Worm (Caenorhabditis elegans) whole organism, midembryonic: Measurements from ENCODE around the gene gldc-1.

ENCODE experiments used
- T22C8.4 ChIP-seq: fragments of 200-800 bp; sonication (Bioruptor generic); IDR thresholded peaks from 2 replicates; pipeline ENCODE4 v1.3.6; 2022; ENCODE audit warnings: missing genetic modification characterization, missing compliant biosample characterization
- med-1 ChIP-seq: sonication (generic microtip); optimal IDR thresholded peaks from 2 replicates; lab custom pipeline; 2017; ENCODE audit warnings: missing genetic modification characterization, mild to moderate bottlenecking, missing compliant biosample characterization, antibody characterized with exemption, missing genetic modification reagents; ENCODE audit not compliant: insufficient read depth

DNA sequence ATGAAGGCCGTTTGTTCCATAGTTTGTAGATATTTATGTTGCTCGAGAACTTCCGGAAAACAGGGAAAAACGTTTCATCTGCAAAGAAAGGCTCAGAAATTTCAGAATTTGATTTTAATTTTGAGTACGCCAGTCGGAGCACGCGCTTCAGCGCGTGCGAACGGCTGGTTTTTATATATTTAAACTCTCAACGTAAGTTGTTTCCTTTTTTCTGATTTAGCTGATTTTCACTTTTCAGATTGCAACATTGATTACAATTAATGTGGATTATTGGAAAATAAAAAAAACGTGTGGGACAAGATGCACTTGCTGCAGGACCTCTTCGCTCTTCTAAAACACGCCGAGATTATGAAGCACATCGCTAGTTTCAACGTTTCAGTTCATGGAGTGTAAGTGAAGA, 32.4 kb downstream of the gldc-1 start, which contains the start of gene F21H12.3:
- TF ChIP-seq T22C8.4 (no peak), med-1 (GFP tag; lab: Kevin White, UChicago) (no peak)
